Fruit fly (Drosophila melanogaster): Measurements from ENCODE around the gene TotZ.

TotZ gene

DNA sequence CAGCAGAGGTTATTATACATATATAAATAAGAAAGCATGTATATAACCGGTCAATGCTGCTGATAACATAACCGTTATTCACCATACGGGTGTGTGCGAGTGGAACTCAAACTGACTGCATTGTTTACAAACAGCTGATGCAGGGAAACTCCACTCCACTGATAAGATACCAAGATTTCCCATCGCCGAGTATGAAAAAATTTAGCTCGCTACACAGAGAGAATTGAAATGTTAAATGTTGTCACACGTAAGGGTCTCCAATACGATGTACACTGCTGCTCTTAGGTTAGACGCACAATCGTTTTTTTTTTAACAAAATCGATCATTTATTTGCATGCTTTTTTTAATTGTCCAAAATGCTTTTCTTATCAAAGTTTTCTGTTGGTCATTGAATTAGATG is 43.9 kb upstream of the TotZ start (continued):
- TF ChIP-seq spab (GFP tag; optimal IDR thresholded peaks at IDR 0.05), result no peak
- TF ChIP-seq OdsH (GFP tag; optimal IDR thresholded peaks at IDR 0.05), result peak; percentile 55
- TF ChIP-seq CG16779 (tag; optimal IDR thresholded peaks at IDR 0.05), result no peak
- no peak for TF ChIP-seq fd85E (GFP tag; optimal IDR thresholded peaks at IDR 0.05)
- peak; percentile 18 for TF ChIP-seq CG10631 (GFP tag; optimal IDR thresholded peaks at IDR 0.05)
- peak; percentile 26 for TF ChIP-seq achi (GFP tag; optimal IDR thresholded peaks at IDR 0.05)
- no peak for TF ChIP-seq Ets96B (tag; optimal IDR thresholded peaks at IDR 0.05)
- TF ChIP-seq CG3919 (GFP tag; optimal IDR thresholded peaks at IDR 0.05), result peak; percentile 21
- peak; percentile 16 for TF ChIP-seq CG8632 (GFP tag; optimal IDR thresholded peaks at IDR 0.05)
- TF ChIP-seq CG3032 (tag; optimal IDR thresholded peaks at IDR 0.05), result no peak
- TF ChIP-seq Hr4 (GFP tag; optimal IDR thresholded peaks at IDR 0.05), result peak; percentile 59
- TF ChIP-seq CG10669 (GFP tag; optimal IDR thresholded peaks at IDR 0.05), result peak; percentile 28
- no peak for TF ChIP-seq Sox15 (GFP tag; optimal IDR thresholded peaks at IDR 0.05)
- peak; percentile 3 for TF ChIP-seq CG6276 (GFP tag; optimal IDR thresholded peaks at IDR 0.05)
- peak; percentile 34 for TF ChIP-seq CG31627 (GFP tag; optimal IDR thresholded peaks at IDR 0.05)
- peak; percentile 15 for TF ChIP-seq lz (GFP tag; optimal IDR thresholded peaks at IDR 0.05)
- no peak for TF ChIP-seq CG11902 (GFP tag; optimal IDR thresholded peaks at IDR 0.05)
- TF ChIP-seq salr (GFP tag; optimal IDR thresholded peaks at IDR 0.05), result peak in 1 of 2 experiments; percentile 7
- peak; percentile 61; the same call in 2 of the 3 replicates for TF ChIP-seq CG8119 (GFP tag; IDR thresholded peaks at IDR 0.05)

DNA sequence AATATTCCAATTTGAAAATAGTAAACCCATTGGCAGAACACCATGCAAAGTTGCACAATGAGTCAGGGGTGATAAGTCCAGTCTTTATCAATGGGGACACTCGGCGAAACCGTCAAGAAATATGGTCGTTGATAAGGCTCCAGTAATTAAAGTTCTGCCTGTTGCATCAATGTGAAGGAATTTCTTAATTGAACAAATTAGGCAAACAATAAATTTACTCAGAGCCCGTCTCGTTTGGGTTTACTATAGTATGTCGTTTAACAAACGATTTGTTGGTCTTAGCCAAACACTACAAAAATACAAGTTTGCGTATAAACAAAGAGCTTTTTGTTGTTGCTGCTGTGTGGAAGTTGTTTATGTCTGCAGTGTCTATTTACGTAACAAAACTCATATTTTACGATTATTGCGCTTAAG is 42.8 kb upstream of the TotZ start:
- TF ChIP-seq fkh (GFP tag; optimal IDR thresholded peaks at IDR 0.05) (peak; percentile 94), Hr4 (GFP tag; optimal IDR thresholded peaks at IDR 0.05) (no peak), CG31627 (GFP tag; optimal IDR thresholded peaks at IDR 0.05) (no peak), Eip78C (GFP tag) (peak; percentile 5), CG7368 (GFP tag; optimal IDR thresholded peaks at IDR 0.05) (no peak), Eip75B (GFP tag; optimal IDR thresholded peaks at IDR 0.05) (no peak), CG8119 (GFP tag; IDR thresholded peaks at IDR 0.05) (no peak), spab (GFP tag; optimal IDR thresholded peaks at IDR 0.05) (no peak), vri (GFP tag; optimal IDR thresholded peaks at IDR 0.05) (peak; percentile 53), svp (GFP tag) (no peak), Hr38 (GFP tag; optimal IDR thresholded peaks at IDR 0.05) (no peak), acj6 (GFP tag; optimal IDR thresholded peaks at IDR 0.05) (no peak), CG6163 (GFP tag; IDR thresholded peaks at IDR 0.05) (no peak), CG6276 (GFP tag; optimal IDR thresholded peaks at IDR 0.05) (no peak), CG6808 (GFP tag; optimal IDR thresholded peaks at IDR 0.05) (no peak)

DNA sequence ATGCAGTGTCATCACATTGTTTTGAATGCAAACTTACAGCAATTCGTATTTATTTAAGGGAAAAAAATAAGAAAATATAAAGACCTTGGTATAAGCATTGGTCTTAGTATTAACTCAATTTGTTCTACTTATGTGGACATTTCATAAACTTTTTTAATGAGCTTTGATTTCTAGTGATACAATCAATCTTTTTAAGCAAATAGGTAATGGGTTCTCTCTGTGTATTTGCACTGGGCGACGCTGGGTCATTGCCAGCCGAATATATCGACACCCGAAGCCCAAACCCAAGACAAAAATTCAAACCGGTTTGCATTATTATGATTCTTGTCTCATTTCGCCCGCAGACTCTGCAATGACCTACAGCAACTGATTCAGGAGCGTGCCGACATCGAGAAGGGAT is 42.0 kb upstream of the TotZ start:
- TF ChIP-seq CG3919 (GFP tag; optimal IDR thresholded peaks at IDR 0.05) (peak; percentile 23), Eip93F (GFP tag; optimal IDR thresholded peaks at IDR 0.05) (no peak), CG8632 (GFP tag; optimal IDR thresholded peaks at IDR 0.05) (no peak), Sox15 (GFP tag; optimal IDR thresholded peaks at IDR 0.05) (no peak), pdm3 (GFP tag; optimal IDR thresholded peaks at IDR 0.05) (peak; percentile 6), vri (GFP tag; optimal IDR thresholded peaks at IDR 0.05) (no peak), CG8119 (GFP tag; IDR thresholded peaks at IDR 0.05) (no peak), CG6792 (GFP tag; optimal IDR thresholded peaks at IDR 0.05) (no peak), CG10631 (GFP tag; optimal IDR thresholded peaks at IDR 0.05) (no peak), Eip78C (GFP tag) (peak; percentile 72), CG9139 (GFP tag; optimal IDR thresholded peaks at IDR 0.05) (no peak), acj6 (GFP tag; optimal IDR thresholded peaks at IDR 0.05) (peak; percentile 6), Hr38 (GFP tag; optimal IDR thresholded peaks at IDR 0.05) (no peak), CG15336 (GFP tag; IDR thresholded peaks at IDR 0.05) (no peak), fd59A (GFP tag; optimal IDR thresholded peaks at IDR 0.05) (no peak), CG8319 (GFP tag; optimal IDR thresholded peaks at IDR 0.05) (no peak), Sox102F (GFP tag; optimal IDR thresholded peaks at IDR 0.05) (peak; percentile 18), Blimp-1 (GFP tag; optimal IDR thresholded peaks at IDR 0.05) (no peak), svp (GFP tag) (peak; percentile 75), Sox14 (GFP tag; optimal IDR thresholded peaks at IDR 0.05) (no peak), CG11762 (GFP tag; optimal IDR thresholded peaks at IDR 0.05; ENCODE audit: insufficient read depth) (no peak), CG6854 (GFP tag; optimal IDR thresholded peaks at IDR 0.05) (peak; percentile 65), Eip75B (GFP tag; optimal IDR thresholded peaks at IDR 0.05) (no peak), CG10669 (GFP tag; optimal IDR thresholded peaks at IDR 0.05) (no peak), Smox (GFP tag; optimal IDR thresholded peaks at IDR 0.05) (peak; percentile 24), CG1621 (tag; optimal IDR thresholded peaks at IDR 0.05) (no peak), OdsH (GFP tag; optimal IDR thresholded peaks at IDR 0.05) (no peak), cyc (GFP tag; optimal IDR thresholded peaks at IDR 0.05) (peak; percentile 12), Ets21C (GFP tag; optimal IDR thresholded peaks at IDR 0.05) (no peak), CG31627 (GFP tag; optimal IDR thresholded peaks at IDR 0.05) (no peak), fd85E (GFP tag; optimal IDR thresholded peaks at IDR 0.05) (no peak), CG11294 (GFP tag; IDR thresholded peaks at IDR 0.05) (no peak), Met (GFP tag; optimal IDR thresholded peaks at IDR 0.05) (peak; percentile 6), CG6276 (GFP tag; optimal IDR thresholded peaks at IDR 0.05) (no peak)

Data from whole organism, prepupa.